Fruit fly (Drosophila melanogaster) whole organism, embryonic: ENCODE measurements around the gene Agxt.

Experiments
- Abd-B ChIP-seq: fragments of 200-800 bp; sonication (Bioruptor generic); optimal IDR thresholded peaks from 2 replicates; lab custom pipeline; 2018; ENCODE audit warnings: missing biosample characterization, mild to moderate bottlenecking, missing genetic modification characterization, moderate library complexity
- Asciz ChIP-seq: fragments of 200-800 bp; sonication (Bioruptor generic); optimal IDR thresholded peaks from 2 replicates; lab custom pipeline; 2017; ENCODE audit warnings: missing biosample characterization, mild to moderate bottlenecking, missing genetic modification characterization, missing genetic modification reagents
- CG10147 ChIP-seq: fragments of 200-800 bp; sonication (Bioruptor generic); optimal IDR thresholded peaks from 2 replicates; lab custom pipeline; 2019; ENCODE audit warnings: missing biosample characterization, mild to moderate bottlenecking, missing genetic modification characterization, moderate library complexity
- CG1024 ChIP-seq: fragments of 200-800 bp; sonication (Bioruptor generic); IDR thresholded peaks from 2 replicates; pipeline ENCODE4 v1.3.6; 2022; ENCODE audit warnings: missing biosample characterization, missing genetic modification characterization
- CG10267 ChIP-seq: fragments of 200-800 bp; sonication (Bioruptor generic); optimal IDR thresholded peaks from 2 replicates; lab custom pipeline; 2018; ENCODE audit warnings: missing biosample characterization, mild to moderate bottlenecking, missing genetic modification characterization, moderate library complexity
- CG11093 ChIP-seq: fragments of 200-800 bp; sonication (Bioruptor generic); IDR thresholded peaks from 3 replicates; pipeline ENCODE4 v1.3.6; 2022; ENCODE audit warnings: missing biosample characterization, missing genetic modification characterization
- CG11247 ChIP-seq: fragments of 200-800 bp; sonication (Bioruptor generic); IDR thresholded peaks from 2 replicates; pipeline ENCODE4 v1.3.6; 2022; ENCODE audit warnings: missing biosample characterization, missing genetic modification characterization
- CG11560 ChIP-seq: fragments of 200-800 bp; sonication (Bioruptor generic); IDR thresholded peaks from 3 replicates; pipeline ENCODE4 v1.3.6; 2022; ENCODE audit warnings: missing biosample characterization, missing genetic modification characterization
- CG12299 ChIP-seq: fragments of 200-800 bp; sonication (Bioruptor generic); optimal IDR thresholded peaks from 2 replicates; lab custom pipeline; 2018; ENCODE audit warnings: missing biosample characterization, mild to moderate bottlenecking, missing genetic modification characterization
- CG12659 ChIP-seq: fragments of 200-800 bp; sonication (Bioruptor generic); optimal IDR thresholded peaks from 3 replicates; lab custom pipeline; 2017; ENCODE audit warnings: mild to moderate bottlenecking, missing biosample characterization, missing genetic modification reagents, missing genetic modification characterization
- CG12769 ChIP-seq: fragments of 200-800 bp; sonication (Bioruptor generic); optimal IDR thresholded peaks from 2 replicates; lab custom pipeline; 2019; ENCODE audit warnings: missing biosample characterization, mild to moderate bottlenecking, missing genetic modification characterization, moderate library complexity
- CG12942 ChIP-seq: fragments of 200-800 bp; sonication (Bioruptor generic); optimal IDR thresholded peaks from 3 replicates; lab custom pipeline; 2016; ENCODE audit warnings: missing biosample characterization, missing genetic modification characterization
- CG13123 ChIP-seq: fragments of 200-800 bp; sonication (Bioruptor generic); optimal IDR thresholded peaks from 2 replicates; lab custom pipeline; 2016; ENCODE audit warnings: missing biosample characterization, missing genetic modification characterization
- CG1603 ChIP-seq: fragments of 200-800 bp; sonication (Bioruptor generic); optimal IDR thresholded peaks from 2 replicates; lab custom pipeline; 2019; ENCODE audit warnings: missing biosample characterization, mild to moderate bottlenecking, missing genetic modification characterization, moderate library complexity
- CG16813 ChIP-seq: fragments of 200-800 bp; sonication (Bioruptor generic); IDR thresholded peaks from 3 replicates; pipeline ENCODE4 v1.3.6; 2022; ENCODE audit warnings: missing biosample characterization, missing genetic modification characterization; ENCODE audit not compliant: partially characterized antibody
- CG17328 ChIP-seq: fragments of 200-800 bp; sonication (Bioruptor generic); IDR thresholded peaks from 2 replicates; pipeline ENCODE4 v1.3.6; 2022; ENCODE audit warnings: missing biosample characterization, missing genetic modification characterization
- CG17359 ChIP-seq: fragments of 200-800 bp; sonication (Bioruptor generic); optimal IDR thresholded peaks from 3 replicates; lab custom pipeline; 2018; ENCODE audit warnings: missing biosample characterization, mild to moderate bottlenecking, missing genetic modification characterization, moderate library complexity
- CG17361 ChIP-seq: fragments of 200-800 bp; sonication (Bioruptor generic); IDR thresholded peaks from 3 replicates; pipeline ENCODE4 v1.3.6; 2022; ENCODE audit warnings: missing biosample characterization, missing genetic modification characterization
- CG17385 ChIP-seq: fragments of 200-800 bp; sonication (Bioruptor generic); optimal IDR thresholded peaks from 3 replicates; lab custom pipeline; 2018; ENCODE audit warnings: missing biosample characterization, mild to moderate bottlenecking, missing genetic modification characterization
- CG2116 ChIP-seq: fragments of 200-800 bp; sonication (Bioruptor generic); optimal IDR thresholded peaks from 3 replicates; lab custom pipeline; 2018; ENCODE audit warnings: missing biosample characterization, mild to moderate bottlenecking, missing genetic modification characterization
- CG3838 ChIP-seq: fragments of 200-800 bp; sonication (Bioruptor generic); optimal IDR thresholded peaks from 3 replicates; lab custom pipeline; 2016; ENCODE audit warnings: missing biosample characterization, missing genetic modification characterization
- CG3847 ChIP-seq: fragments of 200-800 bp; sonication (Bioruptor generic); IDR thresholded peaks from 2 replicates; pipeline ENCODE4 v1.3.6; 2022; ENCODE audit warnings: missing biosample characterization, missing genetic modification characterization
- CG6272 ChIP-seq: fragments of 200-800 bp; sonication (Bioruptor generic); IDR thresholded peaks from 2 replicates; pipeline ENCODE4 v1.3.6; 2022; ENCODE audit warnings: missing biosample characterization, missing genetic modification characterization
- CG7786 ChIP-seq: fragments of 200-800 bp; sonication (Bioruptor generic); optimal IDR thresholded peaks from 2 replicates; lab custom pipeline; 2016; ENCODE audit warnings: missing biosample characterization, missing genetic modification characterization
- CG9437 ChIP-seq: fragments of 200-800 bp; sonication (Bioruptor generic); optimal IDR thresholded peaks from 2 replicates; lab custom pipeline; 2018; ENCODE audit warnings: missing biosample characterization, mild to moderate bottlenecking, missing genetic modification characterization
- ERR ChIP-seq: fragments of 200-800 bp; sonication (Bioruptor generic); optimal IDR thresholded peaks from 2 replicates; lab custom pipeline; 2016; ENCODE audit warnings: missing biosample characterization, missing genetic modification characterization
- NC2β ChIP-seq: fragments of 200-800 bp; sonication (Bioruptor generic); optimal IDR thresholded peaks from 2 replicates; lab custom pipeline; 2016; ENCODE audit warnings: missing biosample characterization, missing genetic modification characterization
- Optix ChIP-seq: fragments of 200-800 bp; sonication (Bioruptor generic); IDR thresholded peaks from 3 replicates; pipeline ENCODE4 v1.3.6; 2022; ENCODE audit warnings: missing biosample characterization, missing genetic modification characterization
- PHDP ChIP-seq: fragments of 200-800 bp; sonication (Bioruptor generic); optimal IDR thresholded peaks from 3 replicates; lab custom pipeline; 2018; ENCODE audit warnings: missing biosample characterization, mild to moderate bottlenecking, missing genetic modification characterization, moderate library complexity
- Sox100B ChIP-seq: fragments of 200-800 bp; sonication (Bioruptor generic); optimal IDR thresholded peaks from 3 replicates; lab custom pipeline; 2018; ENCODE audit warnings: missing biosample characterization, mild to moderate bottlenecking, missing genetic modification characterization
- Vsx1 ChIP-seq: fragments of 200-800 bp; sonication (Bioruptor generic); optimal IDR thresholded peaks from 2 replicates; lab custom pipeline; 2017; ENCODE audit warnings: missing biosample characterization, mild to moderate bottlenecking, missing genetic modification characterization, missing genetic modification reagents
- az2 ChIP-seq: fragments of 200-800 bp; sonication (Bioruptor generic); optimal IDR thresholded peaks from 3 replicates; lab custom pipeline; 2016; ENCODE audit warnings: missing biosample characterization, missing genetic modification characterization
- cas ChIP-seq: fragments of 200-800 bp; sonication (Bioruptor generic); IDR thresholded peaks from 2 replicates; pipeline ENCODE4 v1.3.6; 2022; ENCODE audit warnings: missing biosample characterization, missing genetic modification characterization
- chm ChIP-seq: fragments of 200-800 bp; sonication (Bioruptor generic); IDR thresholded peaks from 2 replicates; pipeline ENCODE4 v1.3.6; 2022; ENCODE audit warnings: missing biosample characterization, missing genetic modification characterization
- croc ChIP-seq: fragments of 200-800 bp; sonication (Bioruptor generic); conservative IDR thresholded peaks from 3 replicates; pipeline ENCODE4 v1.3.6; 2022; ENCODE audit warnings: missing biosample characterization, missing genetic modification characterization
- dmrt99B ChIP-seq: fragments of 200-800 bp; sonication (Bioruptor generic); optimal IDR thresholded peaks from 2 replicates; lab custom pipeline; 2018; ENCODE audit warnings: missing biosample characterization, mild to moderate bottlenecking, missing genetic modification characterization, moderate library complexity
- dpn ChIP-seq, 2 experiments: fragments of 200-800 bp; sonication (Bioruptor generic); optimal IDR thresholded peaks; 3 replicates each; lab custom pipeline; 2016; ENCODE audit warnings: missing biosample characterization in 2 of 2, missing genetic modification characterization in 2 of 2
- esg ChIP-seq: fragments of 200-800 bp; sonication (Bioruptor generic); conservative IDR thresholded peaks from 2 replicates; pipeline ENCODE4 v1.3.6; 2022; ENCODE audit warnings: missing biosample characterization, missing genetic modification characterization
- ewg ChIP-seq: fragments of 200-800 bp; sonication (Bioruptor generic); optimal IDR thresholded peaks from 3 replicates; lab custom pipeline; 2017; ENCODE audit warnings: mild to moderate bottlenecking, missing biosample characterization, missing genetic modification reagents, missing genetic modification characterization
- gem ChIP-seq: fragments of 200-800 bp; sonication (Bioruptor generic); optimal IDR thresholded peaks from 2 replicates; lab custom pipeline; 2019; ENCODE audit warnings: missing biosample characterization, mild to moderate bottlenecking, missing genetic modification characterization, moderate library complexity
- jigr1 ChIP-seq: fragments of 200-800 bp; sonication (Bioruptor generic); IDR thresholded peaks from 3 replicates; pipeline ENCODE4 v1.3.6; 2022; ENCODE audit warnings: missing biosample characterization, missing genetic modification characterization
- kay ChIP-seq: fragments of 200-800 bp; sonication (Bioruptor generic); optimal IDR thresholded peaks from 2 replicates; lab custom pipeline; 2016; ENCODE audit warnings: missing biosample characterization, missing genetic modification characterization
- knrl ChIP-seq: fragments of 200-800 bp; sonication (Bioruptor generic); IDR thresholded peaks from 3 replicates; pipeline ENCODE4 v1.3.6; 2022; ENCODE audit warnings: missing biosample characterization, missing genetic modification characterization; ENCODE audit not compliant: partially characterized antibody
- nmo ChIP-seq: fragments of 200-800 bp; sonication (Bioruptor generic); optimal IDR thresholded peaks from 2 replicates; lab custom pipeline; 2018; ENCODE audit warnings: missing biosample characterization, mild to moderate bottlenecking, missing genetic modification characterization, moderate library complexity
- oc ChIP-seq: fragments of 200-800 bp; sonication (Bioruptor generic); optimal IDR thresholded peaks from 2 replicates; lab custom pipeline; 2018; ENCODE audit warnings: missing biosample characterization, mild to moderate bottlenecking, missing genetic modification characterization, moderate library complexity
- pho ChIP-seq: fragments of 200-800 bp; sonication (Bioruptor generic); optimal IDR thresholded peaks from 2 replicates; lab custom pipeline; 2016; ENCODE audit warnings: missing biosample characterization, missing genetic modification characterization
- repo ChIP-seq: fragments of 200-800 bp; sonication (Bioruptor generic); optimal IDR thresholded peaks from 2 replicates; lab custom pipeline; 2016; ENCODE audit warnings: missing biosample characterization, missing genetic modification characterization
- sd ChIP-seq: fragments of 200-800 bp; sonication (Bioruptor generic); optimal IDR thresholded peaks from 3 replicates; lab custom pipeline; 2018; ENCODE audit warnings: missing biosample characterization, mild to moderate bottlenecking, missing genetic modification characterization, moderate library complexity
- sens ChIP-seq: fragments of 200-800 bp; sonication (Bioruptor generic); peaks from one replicate; lab custom pipeline; 2016; ENCODE audit warnings: missing biosample characterization, missing genetic modification characterization
- ssp ChIP-seq: fragments of 200-800 bp; sonication (Bioruptor generic); IDR thresholded peaks from 2 replicates; pipeline ENCODE4 v1.3.6; 2022; ENCODE audit warnings: missing biosample characterization, missing genetic modification characterization
- usp ChIP-seq: fragments of >200 bp; optimal IDR thresholded peaks from 2 replicates; lab custom pipeline; 2017; ENCODE audit warnings: missing biosample characterization, missing genetic modification characterization

Agxt gene

dm6 chrX:6542331-6542730, 13.6 kb downstream of the Agxt start (continued):
- TF ChIP-seq CG13123 (GFP tag; lab: Kevin White, UChicago) (no peak), Sox100B (peak; percentile 41), CG3838 (GFP tag; lab: Kevin White, UChicago) (no peak), esg (GFP tag; lab: Robert Waterston, UW) (peak; percentile 39), az2 (GFP tag; lab: Kevin White, UChicago) (peak; percentile 14), CG9437 (peak; percentile 17), knrl (no peak), CG11560 (tag; lab: Robert Waterston, UW) (no peak), CG10147 (GFP tag; lab: Kevin White, UChicago) (no peak), ERR (GFP tag; lab: Kevin White, UChicago) (no peak), gem (tag; lab: Kevin White, UChicago) (peak; percentile 67), kay (GFP tag; lab: Kevin White, UChicago) (no peak), CG11247 (no peak), dpn (GFP tag; optimal IDR thresholded peaks at IDR 0.05; lab: Kevin White, UChicago) (peak in 1 of 2 experiments; percentile 37), dmrt99B (tag; lab: Kevin White, UChicago) (peak; percentile 80), ewg (no peak), cas (GFP tag; lab: Robert Waterston, UW) (no peak), croc (no peak; the same call in 2 of the 3 replicates), CG7786 (GFP tag; lab: Kevin White, UChicago) (no peak), CG12659 (GFP tag; lab: Kevin White, UChicago) (no peak), CG16813 (GFP tag; lab: Robert Waterston, UW) (no peak), CG6272 (GFP tag; lab: Robert Waterston, UW) (no peak), CG3847 (GFP tag; lab: Robert Waterston, UW) (no peak), PHDP (tag; lab: Kevin White, UChicago) (peak; percentile 54), ssp (0 out of 2 replicates have a peak, but pooled peaks have one; percentile 13), jigr1 (no peak), CG17359 (tag; lab: Kevin White, UChicago) (peak; percentile 58), sens (GFP tag; lab: Kevin White, UChicago) (peak; percentile 72), oc (tag; lab: Kevin White, UChicago) (peak; percentile 22), Optix (0 out of 3 replicates have a peak, but pooled peaks have one; percentile 23), sd (tag; lab: Kevin White, UChicago) (no peak), pho (GFP tag; lab: Kevin White, UChicago) (no peak), usp (GFP tag; lab: Kevin White, UChicago) (no peak), CG12942 (no peak), CG17361 (GFP tag; lab: Robert Waterston, UW) (peak; percentile 34; the same call in 1 of the 3 replicates), CG2116 (no peak), NC2β (no peak), CG17385 (GFP tag; lab: Kevin White, UChicago) (peak; percentile 35), CG12769 (tag; lab: Kevin White, UChicago) (peak; percentile 38), CG17328 (GFP tag; lab: Robert Waterston, UW) (peak; percentile 40; the same call in 1 of the 2 replicates), CG12299 (tag; lab: Kevin White, UChicago) (no peak), Asciz (GFP tag; lab: Kevin White, UChicago) (no peak), Abd-B (GFP tag; lab: Kevin White, UChicago) (peak; percentile 48), CG1603 (tag; lab: Kevin White, UChicago) (peak; percentile 53), Vsx1 (GFP tag; lab: Kevin White, UChicago) (peak; percentile 24), CG11093 (no peak), nmo (GFP tag; lab: Kevin White, UChicago) (peak; percentile 50), chm (GFP tag; lab: Robert Waterston, UW) (no peak), CG1024 (GFP tag; lab: Robert Waterston, UW) (0 out of 2 replicates have a peak, but pooled peaks have one; percentile 32), CG10267 (tag; lab: Kevin White, UChicago) (peak; percentile 26), repo (GFP tag; lab: Kevin White, UChicago) (no peak)
